Fruit fly (Drosophila melanogaster) whole organism, wandering third instar larva: ENCODE results near the gene CG1637.
A peak's percentile ranks its signal among the peaks of the same experiment; 100 is the strongest.

ENCODE experiments used
- OdsH ChIP-seq: fragments of 200-800 bp; sonication (Bioruptor generic); optimal IDR thresholded peaks from 2 replicates; lab custom pipeline; 2016; ENCODE audit warnings: missing biosample characterization, mild to moderate bottlenecking, missing genetic modification characterization
- dl ChIP-seq, 2 experiments: fragments of 175-275, 200-275 bp in 1 of 2; fragments of 200-275 bp in 1 of 2; sonication (Bioruptor generic); optimal IDR thresholded peaks; lab custom pipeline; 2018; ENCODE audit warnings: mild to moderate bottlenecking in 2 of 2, missing biosample characterization in 2 of 2, missing genetic modification characterization in 2 of 2, moderate library complexity in 2 of 2; ENCODE audit not compliant: partially characterized antibody in 2 of 2, insufficient read depth in 1 of 2
- dsf ChIP-seq: sonication (Bioruptor generic); optimal IDR thresholded peaks from 2 replicates; lab custom pipeline; 2016; ENCODE audit warnings: missing biosample characterization, missing genetic modification characterization, borderline replicate concordance
- fru ChIP-seq: fragments of 200-800 bp; sonication (Bioruptor generic); optimal IDR thresholded peaks from 3 replicates; lab custom pipeline; 2016; ENCODE audit warnings: missing biosample characterization, mild to moderate bottlenecking, missing genetic modification characterization
- lola ChIP-seq: fragments of >200 bp; optimal IDR thresholded peaks from 2 replicates; lab custom pipeline; 2017; ENCODE audit warnings: missing biosample characterization, missing genetic modification characterization
- rgr ChIP-seq: fragments of 200-800 bp; sonication (Bioruptor generic); optimal IDR thresholded peaks from 3 replicates; lab custom pipeline; 2016; ENCODE audit warnings: missing biosample characterization, mild to moderate bottlenecking, missing genetic modification characterization

- no peak for TF ChIP-seq dsf
- no peak for TF ChIP-seq OdsH
- TF ChIP-seq fru, result peak; percentile 30
- TF ChIP-seq dl (GFP tag; optimal IDR thresholded peaks at IDR 0.05; lab: Kevin White, UChicago; ENCODE audit: insufficient read depth in 1 of 2, partially characterized antibody in 2 of 2), result no peak
- TF ChIP-seq lola (GFP tag; lab: Kevin White, UChicago), result no peak
- peak; percentile 16 for TF ChIP-seq rgr
Measured at dm6 chrX:10886418-10886817, 8.7 kb upstream of the CG1637 start.
